Fruit fly (Drosophila melanogaster): Measurements from ENCODE around the gene CG31139.

DNA sequence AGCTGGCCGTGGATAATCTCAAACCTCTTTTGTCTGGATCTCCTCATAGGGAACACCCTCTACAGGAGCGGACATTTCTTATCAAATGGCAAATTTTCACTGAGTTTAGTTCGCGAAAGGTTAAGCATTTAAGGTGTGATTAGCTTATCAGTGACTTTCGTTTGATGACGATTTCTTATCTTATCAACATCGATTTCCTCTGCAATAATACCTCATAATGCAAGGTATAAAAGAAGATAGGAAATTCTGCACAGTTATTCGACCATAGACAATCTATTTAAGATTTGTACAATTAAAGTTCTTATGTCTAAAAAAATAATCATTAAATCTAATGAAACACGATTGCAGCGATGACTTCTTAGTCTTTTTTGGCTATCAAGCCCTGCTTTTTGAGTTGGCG lies 15.1 kb downstream of the CG31139 start, which contains the start of gene Takl2:
- TF ChIP-seq CG8159 (tag; optimal IDR thresholded peaks at IDR 0.05) (no peak), CG9948 (tag; optimal IDR thresholded peaks at IDR 0.05) (no peak), CG8301 (tag; optimal IDR thresholded peaks at IDR 0.05) (no peak), CG14655 (GFP tag; optimal IDR thresholded peaks at IDR 0.05) (no peak), Pif1B (GFP tag; optimal IDR thresholded peaks at IDR 0.05) (no peak), CG13204 (GFP tag; optimal IDR thresholded peaks at IDR 0.05) (no peak), rn (GFP tag; IDR thresholded peaks at IDR 0.05) (no peak), CG10348 (GFP tag; IDR thresholded peaks at IDR 0.05) (no peak), CG4496 (GFP tag; IDR thresholded peaks at IDR 0.05) (no peak)

Measured in whole organism, pupa.